Fruit fly (Drosophila melanogaster): ENCODE measurements around the gene CG17803.

CG17803 gene

dm6 chr3R:17810951-17811706 lies 9.8 kb upstream of the CG17803 start, which contains the start of the genes Alg1 and tinc:
TSS of gene Alg1 (minus strand) at chr3R:17811134.
TSS of gene tinc (plus strand) at chr3R:17811541.
- TF ChIP-seq acj6 (GFP tag; optimal IDR thresholded peaks at IDR 0.05) (no peak), achi (GFP tag; optimal IDR thresholded peaks at IDR 0.05) (no peak), svp (GFP tag) (no peak), vri (GFP tag; optimal IDR thresholded peaks at IDR 0.05) (no peak), CG11294 (GFP tag; IDR thresholded peaks at IDR 0.05) (no peak), fkh (GFP tag; optimal IDR thresholded peaks at IDR 0.05) (no peak), Sox14 (GFP tag; optimal IDR thresholded peaks at IDR 0.05) (peak; percentile 4), Hr4 (GFP tag; optimal IDR thresholded peaks at IDR 0.05) (no peak), net (GFP tag; optimal IDR thresholded peaks at IDR 0.05) (no peak), CG32006 (GFP tag; optimal IDR thresholded peaks at IDR 0.05) (no peak), CG6792 (GFP tag; optimal IDR thresholded peaks at IDR 0.05) (peak; percentile 52), Smox (GFP tag; optimal IDR thresholded peaks at IDR 0.05) (no peak), CG4318 (GFP tag; optimal IDR thresholded peaks at IDR 0.05) (no peak), CG6854 (GFP tag; optimal IDR thresholded peaks at IDR 0.05) (no peak), CG6808 (GFP tag; optimal IDR thresholded peaks at IDR 0.05) (no peak), CG15336 (GFP tag; IDR thresholded peaks at IDR 0.05) (0 out of 2 replicates have a peak, but pooled peaks have one; percentile 40), CG7368 (GFP tag; optimal IDR thresholded peaks at IDR 0.05) (no peak), Ets21C (GFP tag; optimal IDR thresholded peaks at IDR 0.05) (no peak), CG8119 (GFP tag; IDR thresholded peaks at IDR 0.05) (peak; percentile 69; the same call in 2 of the 3 replicates), CG34406 (GFP tag; optimal IDR thresholded peaks at IDR 0.05) (no peak), esn (GFP tag; optimal IDR thresholded peaks at IDR 0.05) (peak; percentile 73), spab (GFP tag; optimal IDR thresholded peaks at IDR 0.05) (no peak), CG1621 (tag; optimal IDR thresholded peaks at IDR 0.05) (no peak), CG10669 (GFP tag; optimal IDR thresholded peaks at IDR 0.05) (no peak), CG6163 (GFP tag; IDR thresholded peaks at IDR 0.05) (peak; percentile 35; the same call in 2 of the 3 replicates), CG8319 (GFP tag; optimal IDR thresholded peaks at IDR 0.05) (no peak), Lpt (GFP tag; optimal IDR thresholded peaks at IDR 0.05) (no peak), CG11902 (GFP tag; optimal IDR thresholded peaks at IDR 0.05) (peak; percentile 23), CG3919 (GFP tag; optimal IDR thresholded peaks at IDR 0.05) (peak; percentile 59), topi (GFP tag; optimal IDR thresholded peaks at IDR 0.05) (no peak), salr (GFP tag; optimal IDR thresholded peaks at IDR 0.05) (no peak), ss (GFP tag; optimal IDR thresholded peaks at IDR 0.05) (no peak), Hr39 (GFP tag; optimal IDR thresholded peaks at IDR 0.05) (no peak), Sox102F (GFP tag; optimal IDR thresholded peaks at IDR 0.05) (no peak), fd59A (GFP tag; optimal IDR thresholded peaks at IDR 0.05) (no peak), CG9139 (GFP tag; optimal IDR thresholded peaks at IDR 0.05) (no peak), CG8632 (GFP tag; optimal IDR thresholded peaks at IDR 0.05) (no peak), Ets96B (tag; optimal IDR thresholded peaks at IDR 0.05) (peak; percentile 71), dac (GFP tag; optimal IDR thresholded peaks at IDR 0.05) (no peak), eg (GFP tag; IDR thresholded peaks at IDR 0.05) (peak; percentile 84), CG16779 (tag; optimal IDR thresholded peaks at IDR 0.05) (no peak), CG31627 (GFP tag; optimal IDR thresholded peaks at IDR 0.05) (peak; percentile 53), Eip93F (GFP tag; optimal IDR thresholded peaks at IDR 0.05) (no peak), Sox15 (GFP tag; optimal IDR thresholded peaks at IDR 0.05) (peak; percentile 38), dsx (GFP tag; optimal IDR thresholded peaks at IDR 0.05; ENCODE audit: poor library complexity, severe bottlenecking) (peak; percentile 63), CG11762 (GFP tag; optimal IDR thresholded peaks at IDR 0.05; ENCODE audit: insufficient read depth) (no peak), fd85E (GFP tag; optimal IDR thresholded peaks at IDR 0.05) (no peak), Gug (GFP tag; IDR thresholded peaks at IDR 0.05) (peak; percentile 61), cyc (GFP tag; optimal IDR thresholded peaks at IDR 0.05) (peak; percentile 45), OdsH (GFP tag; optimal IDR thresholded peaks at IDR 0.05) (no peak), Eip78C (GFP tag) (peak; percentile 85)

Data from whole organism, prepupa.